Worm (Caenorhabditis elegans) whole organism, L4/young adult: ENCODE measurements around the gene dpy-30.

Experiments used
- W03F9.2 ChIP-seq: fragments of 150-350 bp; optimal IDR thresholded peaks from 2 replicates; lab custom pipeline; 2014; ENCODE audit warnings: missing biosample characterization, missing genetic modification characterization
- dao-5 ChIP-seq: sonication (generic microtip); optimal IDR thresholded peaks from 2 replicates; lab custom pipeline; 2016; ENCODE audit warnings: missing genotype, missing genetic modification characterization, moderate library complexity, missing compliant biosample characterization
- him-1 ChIP-seq: sonication (generic microtip); optimal IDR thresholded peaks from 2 replicates; lab custom pipeline; 2016; ENCODE audit warnings: missing genotype, missing genetic modification reagents, missing genetic modification characterization, missing compliant biosample characterization

The dpy-30 gene

ce11 chrV:12211090-12211489 lies 19.8 kb downstream of the dpy-30 start:
- TF ChIP-seq him-1 (tag; lab: Kevin White, UChicago): no peak
- no peak for TF ChIP-seq W03F9.2 (tag; lab: Kevin White, UChicago)
- TF ChIP-seq dao-5 (tag; lab: Kevin White, UChicago): no peak

- TF ChIP-seq W03F9.2 (tag; lab: Kevin White, UChicago) (no peak), him-1 (tag; lab: Kevin White, UChicago) (no peak), dao-5 (tag; lab: Kevin White, UChicago) (no peak)
Observed at ce11 chrV:12213027-12213426, 21.7 kb downstream of the dpy-30 start, which contains the start of gene vab-8. Gene vab-8 (plus strand): TSS chrV:12213327.

ce11 chrV:12233425-12233824 lies 42.1 kb downstream of the dpy-30 start:
- no peak for TF ChIP-seq him-1 (tag; lab: Kevin White, UChicago)

ce11 chrV:12234293-12235004 lies 43.1 kb downstream of the dpy-30 start, which contains the start of gene myo-3:
Gene myo-3 (minus strand): TSS chrV:12234343.
- TF ChIP-seq W03F9.2 (tag; lab: Kevin White, UChicago) (no peak), dao-5 (tag; lab: Kevin White, UChicago) (no peak), him-1 (tag; lab: Kevin White, UChicago) (no peak)

ce11 chrV:12235502-12235901 lies 44.2 kb downstream of the dpy-30 start:
- TF ChIP-seq W03F9.2 (tag; lab: Kevin White, UChicago): no peak
- no peak for TF ChIP-seq dao-5 (tag; lab: Kevin White, UChicago)
- TF ChIP-seq him-1 (tag; lab: Kevin White, UChicago): no peak

- TF ChIP-seq dao-5 (tag; lab: Kevin White, UChicago) (no peak), him-1 (tag; lab: Kevin White, UChicago) (no peak), W03F9.2 (tag; lab: Kevin White, UChicago) (no peak)
Observed at ce11 chrV:12241126-12241525, 49.8 kb downstream of the dpy-30 start, which contains the start of gene ttr-22. Gene ttr-22 (plus strand): TSS chrV:12241426.
